Worm (Caenorhabditis elegans): ENCODE results near the gene wdr-62.

The wdr-62 gene

ce11 chrV:9471675-9472074, 27.8 kb downstream of the wdr-62 start, which contains the start of gene flp-6:
Gene flp-6, plus strand, starts transcription at chrV:9471975.
- TF ChIP-seq zip-4 (GFP tag; optimal IDR thresholded peaks at IDR 0.05), result no peak
- TF ChIP-seq efl-3 (GFP tag; optimal IDR thresholded peaks at IDR 0.05), result no peak
- TF ChIP-seq xbp-1 (tag; optimal IDR thresholded peaks at IDR 0.05), result no peak
- no peak for TF ChIP-seq ceh-88 (GFP tag; IDR thresholded peaks at IDR 0.05)
- no peak for TF ChIP-seq mep-1 (tag; optimal IDR thresholded peaks at IDR 0.05)
- TF ChIP-seq nhr-84 (tag; optimal IDR thresholded peaks at IDR 0.05), result no peak
- no peak for TF ChIP-seq C34B4.2 (tag; optimal IDR thresholded peaks at IDR 0.05)
- TF ChIP-seq lin-15B (tag; optimal IDR thresholded peaks at IDR 0.05), result no peak

ce11 chrV:9473924-9474323, 30.1 kb downstream of the wdr-62 start:
- TF ChIP-seq rnt-1 (tag; optimal IDR thresholded peaks at IDR 0.05) (no peak), nhr-77 (tag; optimal IDR thresholded peaks at IDR 0.05) (no peak), snpc-4 (tag; optimal IDR thresholded peaks at IDR 0.05) (no peak), ceh-63 (GFP tag; optimal IDR thresholded peaks at IDR 0.05) (no peak), C34B4.2 (tag; optimal IDR thresholded peaks at IDR 0.05) (no peak), sox-4 (tag; optimal IDR thresholded peaks at IDR 0.05) (peak; percentile 19), nhr-47 (tag; optimal IDR thresholded peaks at IDR 0.05) (peak; percentile 60), fkh-8 (tag; optimal IDR thresholded peaks at IDR 0.05) (peak; percentile 24), alr-1 (tag; optimal IDR thresholded peaks at IDR 0.05; ENCODE audit: borderline replicate concordance) (no peak), mep-1 (tag; optimal IDR thresholded peaks at IDR 0.05) (no peak), hlh-4 (tag; optimal IDR thresholded peaks at IDR 0.05) (no peak), blmp-1 (tag; optimal IDR thresholded peaks at IDR 0.05) (peak; percentile 18), dsc-1 (tag; optimal IDR thresholded peaks at IDR 0.05) (peak; percentile 66), ces-1 (GFP tag; optimal IDR thresholded peaks at IDR 0.05) (no peak), efl-1 (optimal IDR thresholded peaks at IDR 0.05) (no peak), efl-1 (GFP tag; optimal IDR thresholded peaks at IDR 0.05 in 1 of 2) (no peak), mab-9 (GFP tag; IDR thresholded peaks at IDR 0.05) (no peak), unc-98 (GFP tag; IDR thresholded peaks at IDR 0.05) (no peak), nhr-71 (tag; optimal IDR thresholded peaks at IDR 0.05) (no peak), unc-86 (tag; optimal IDR thresholded peaks at IDR 0.05) (no peak), lin-35 (GFP tag; optimal IDR thresholded peaks at IDR 0.05) (no peak), egl-13 (tag; optimal IDR thresholded peaks at IDR 0.05) (no peak), irx-1 (tag; optimal IDR thresholded peaks at IDR 0.05) (no peak), snu-23 (GFP tag; optimal IDR thresholded peaks at IDR 0.05) (no peak), ceh-90 (tag; optimal IDR thresholded peaks at IDR 0.05) (no peak), elt-2 (tag; optimal IDR thresholded peaks at IDR 0.05) (no peak), nhr-85 (tag) (no peak), nhr-20 (tag; optimal IDR thresholded peaks at IDR 0.05) (no peak), hlh-17 (GFP tag; optimal IDR thresholded peaks at IDR 0.05; ENCODE audit: borderline replicate concordance) (no peak), unc-130 (tag; optimal IDR thresholded peaks at IDR 0.05) (no peak), pax-3 (tag; optimal IDR thresholded peaks at IDR 0.05) (peak; percentile 55), jun-1 (tag; optimal IDR thresholded peaks at IDR 0.05) (no peak), vab-15 (tag; optimal IDR thresholded peaks at IDR 0.05) (no peak), nhr-76 (tag; optimal IDR thresholded peaks at IDR 0.05) (no peak), grh-1 (GFP tag; IDR thresholded peaks at IDR 0.05) (no peak), aha-1 (tag; optimal IDR thresholded peaks at IDR 0.05) (no peak), efl-3 (GFP tag; optimal IDR thresholded peaks at IDR 0.05) (no peak), tbx-2 (tag; optimal IDR thresholded peaks at IDR 0.05) (no peak)
